Fruit fly (Drosophila melanogaster) whole organism, embryonic: ENCODE data around the gene Cpr65Au.

Experiments
- B-H2 ChIP-seq: fragments of 200-800 bp; sonication (Bioruptor generic); optimal IDR thresholded peaks from 2 replicates; lab custom pipeline; 2018; ENCODE audit warnings: missing biosample characterization, mild to moderate bottlenecking, missing genetic modification characterization
- CG10321 ChIP-seq: fragments of 200-800 bp; sonication (Bioruptor generic); IDR thresholded peaks from 2 replicates; pipeline ENCODE4 v1.3.6; 2022; ENCODE audit warnings: missing biosample characterization, missing genetic modification characterization
- CG11398 ChIP-seq: fragments of 200-800 bp; sonication (Bioruptor generic); optimal IDR thresholded peaks from 2 replicates; lab custom pipeline; 2016; ENCODE audit warnings: missing biosample characterization, missing genetic modification characterization
- CG11695 ChIP-seq: fragments of 200-800 bp; sonication (Bioruptor generic); IDR thresholded peaks from 3 replicates; pipeline ENCODE4 v1.3.6; 2022; ENCODE audit warnings: missing biosample characterization, missing genetic modification characterization
- CG13287 ChIP-seq: fragments of 200-800 bp; sonication (Bioruptor generic); IDR thresholded peaks from 2 replicates; pipeline ENCODE4 v1.3.6; 2022; ENCODE audit warnings: missing biosample characterization, missing genetic modification characterization; ENCODE audit not compliant: partially characterized antibody
- CG1529 ChIP-seq: fragments of 200-800 bp; sonication (Bioruptor generic); optimal IDR thresholded peaks from 3 replicates; lab custom pipeline; 2018; ENCODE audit warnings: missing biosample characterization, missing genetic modification characterization
- CG2120 ChIP-seq: fragments of 200-800 bp; sonication (Bioruptor generic); optimal IDR thresholded peaks from 3 replicates; lab custom pipeline; 2016; ENCODE audit warnings: missing biosample characterization, missing genetic modification characterization
- CG2199 ChIP-seq: fragments of 200-800 bp; sonication (Bioruptor generic); IDR thresholded peaks from 3 replicates; pipeline ENCODE4 v1.3.6; 2022; ENCODE audit warnings: missing biosample characterization, missing genetic modification characterization
- CG31388 ChIP-seq: fragments of 200-800 bp; sonication (Bioruptor generic); optimal IDR thresholded peaks from 2 replicates; lab custom pipeline; 2016; ENCODE audit warnings: missing biosample characterization, missing genetic modification characterization
- CG3407 ChIP-seq: fragments of 200-800 bp; sonication (Bioruptor generic); optimal IDR thresholded peaks from 2 replicates; lab custom pipeline; 2018; ENCODE audit warnings: missing biosample characterization, mild to moderate bottlenecking, missing genetic modification characterization
- CG4854 ChIP-seq: fragments of 200-800 bp; sonication (Bioruptor generic); optimal IDR thresholded peaks from 2 replicates; lab custom pipeline; 2016; ENCODE audit warnings: missing biosample characterization, missing genetic modification characterization, inconsistent platforms
- CG6254 ChIP-seq: fragments of 200-800 bp; sonication (Bioruptor generic); optimal IDR thresholded peaks from 3 replicates; lab custom pipeline; 2017; ENCODE audit warnings: mild to moderate bottlenecking, missing biosample characterization, missing genetic modification reagents, missing genetic modification characterization
- CG7271 ChIP-seq: fragments of 200-800 bp; sonication (Bioruptor generic); optimal IDR thresholded peaks from 2 replicates; lab custom pipeline; 2018; ENCODE audit warnings: missing biosample characterization, mild to moderate bottlenecking, missing genetic modification characterization, moderate library complexity
- CG7928 ChIP-seq: fragments of 200-800 bp; sonication (Bioruptor generic); optimal IDR thresholded peaks from 2 replicates; lab custom pipeline; 2017; ENCODE audit warnings: missing biosample characterization, mild to moderate bottlenecking, missing genetic modification characterization
- CG8281 ChIP-seq: fragments of 200-800 bp; sonication (Bioruptor generic); optimal IDR thresholded peaks from 2 replicates; lab custom pipeline; 2018; ENCODE audit warnings: missing biosample characterization, mild to moderate bottlenecking, missing genetic modification characterization, moderate library complexity
- Chrac-16 ChIP-seq: fragments of 200-800 bp; sonication (Bioruptor generic); optimal IDR thresholded peaks from 3 replicates; lab custom pipeline; 2016; ENCODE audit warnings: missing biosample characterization, missing genetic modification characterization
- Dek ChIP-seq: fragments of 200-800 bp; sonication (Bioruptor generic); optimal IDR thresholded peaks from 3 replicates; lab custom pipeline; 2019; ENCODE audit warnings: missing biosample characterization, mild to moderate bottlenecking, missing genetic modification characterization, moderate library complexity
- Dip3 ChIP-seq: fragments of 200-800 bp; sonication (Bioruptor generic); optimal IDR thresholded peaks from 3 replicates; lab custom pipeline; 2016; ENCODE audit warnings: missing biosample characterization, missing genetic modification characterization
- Fer1 ChIP-seq: fragments of 200-800 bp; sonication (Bioruptor generic); optimal IDR thresholded peaks from 2 replicates; lab custom pipeline; 2017; ENCODE audit warnings: missing biosample characterization, mild to moderate bottlenecking, missing genetic modification characterization
- Fer2 ChIP-seq: fragments of 200-800 bp; sonication (Bioruptor generic); optimal IDR thresholded peaks from 2 replicates; lab custom pipeline; 2018; ENCODE audit warnings: missing biosample characterization, mild to moderate bottlenecking, missing genetic modification characterization, moderate library complexity
- HLH3B ChIP-seq: fragments of 200-800 bp; sonication (Bioruptor generic); IDR thresholded peaks from 2 replicates; pipeline ENCODE4 v1.3.6; 2022; ENCODE audit warnings: missing biosample characterization, missing genetic modification characterization
- Myb ChIP-seq: fragments of 200-800 bp; sonication (Bioruptor generic); optimal IDR thresholded peaks from 2 replicates; lab custom pipeline; 2016; ENCODE audit warnings: missing biosample characterization, missing genetic modification characterization
- Ptx1 ChIP-seq: fragments of 200-800 bp; sonication (Bioruptor generic); IDR thresholded peaks from 2 replicates; pipeline ENCODE4 v1.3.6; 2022; ENCODE audit warnings: missing biosample characterization, missing genetic modification characterization
- Scr ChIP-seq: fragments of 200-800 bp; sonication (Bioruptor generic); IDR thresholded peaks from 2 replicates; pipeline ENCODE4 v1.3.6; 2022; ENCODE audit warnings: missing biosample characterization, missing genetic modification characterization; ENCODE audit not compliant: partially characterized antibody
- Ssrp ChIP-seq: fragments of 200-800 bp; sonication (Bioruptor generic); optimal IDR thresholded peaks from 2 replicates; lab custom pipeline; 2018; ENCODE audit warnings: missing biosample characterization, mild to moderate bottlenecking, missing genetic modification characterization, moderate library complexity
- Trl ChIP-seq, 3 experiments: fragments of >200 bp in 2 of 3; fragments of 200-800 bp in 1 of 3; sonication (Bioruptor generic) in 1 of 3; optimal IDR thresholded peaks; 2 replicates in 1 of 3; 3 replicates in 2 of 3; lab custom pipeline; 2016 to 2017; ENCODE audit warnings: missing biosample characterization in 1 of 3, missing genetic modification characterization in 1 of 3
- Xrp1 ChIP-seq: fragments of 200-800 bp; sonication (Bioruptor generic); IDR thresholded peaks from 2 replicates; pipeline ENCODE4 v1.3.6; 2022; ENCODE audit warnings: missing biosample characterization, missing genetic modification characterization
- YL-1 ChIP-seq: fragments of 200-800 bp; sonication (Bioruptor generic); optimal IDR thresholded peaks from 3 replicates; lab custom pipeline; 2017; ENCODE audit warnings: missing biosample characterization, mild to moderate bottlenecking, missing genetic modification characterization
- ara ChIP-seq: fragments of 200-800 bp; sonication (Bioruptor generic); IDR thresholded peaks from 2 replicates; pipeline ENCODE4 v1.3.6; 2022; ENCODE audit warnings: missing biosample characterization, missing genetic modification characterization
- ato ChIP-seq: fragments of 200-800 bp; sonication (Bioruptor generic); IDR thresholded peaks from 2 replicates; pipeline ENCODE4 v1.3.6; 2022; ENCODE audit warnings: missing biosample characterization, missing genetic modification characterization; ENCODE audit not compliant: partially characterized antibody
- az2 ChIP-seq: fragments of 200-800 bp; sonication (Bioruptor generic); optimal IDR thresholded peaks from 3 replicates; lab custom pipeline; 2016; ENCODE audit warnings: missing biosample characterization, missing genetic modification characterization
- bigmax ChIP-seq: fragments of 200-800 bp; sonication (Bioruptor generic); optimal IDR thresholded peaks from 2 replicates; lab custom pipeline; 2018; ENCODE audit warnings: missing biosample characterization, mild to moderate bottlenecking, missing genetic modification characterization
- cas ChIP-seq: fragments of 200-800 bp; sonication (Bioruptor generic); IDR thresholded peaks from 2 replicates; pipeline ENCODE4 v1.3.6; 2022; ENCODE audit warnings: missing biosample characterization, missing genetic modification characterization
- cwo ChIP-seq: fragments of 200-800 bp; sonication (Bioruptor generic); optimal IDR thresholded peaks from 3 replicates; lab custom pipeline; 2017; ENCODE audit warnings: missing biosample characterization, missing genetic modification characterization, mild to moderate bottlenecking, moderate library complexity, missing genetic modification reagents
- dm ChIP-seq: fragments of 200-800 bp; sonication (Bioruptor generic); optimal IDR thresholded peaks from 3 replicates; lab custom pipeline; 2016; ENCODE audit warnings: missing biosample characterization, missing genetic modification characterization
- dysf ChIP-seq: fragments of 200-800 bp; sonication (Bioruptor generic); IDR thresholded peaks from 3 replicates; pipeline ENCODE4 v1.3.6; 2022; ENCODE audit warnings: missing biosample characterization, missing genetic modification characterization
- esg ChIP-seq: fragments of 200-800 bp; sonication (Bioruptor generic); conservative IDR thresholded peaks from 2 replicates; pipeline ENCODE4 v1.3.6; 2022; ENCODE audit warnings: missing biosample characterization, missing genetic modification characterization
- fd64A ChIP-seq: fragments of 200-800 bp; sonication (Bioruptor generic); optimal IDR thresholded peaks from 3 replicates; lab custom pipeline; 2018; ENCODE audit warnings: missing biosample characterization, mild to moderate bottlenecking, missing genetic modification characterization
- h ChIP-seq: fragments of >200 bp; optimal IDR thresholded peaks from 2 replicates; lab custom pipeline; 2017
- jigr1 ChIP-seq: fragments of 200-800 bp; sonication (Bioruptor generic); IDR thresholded peaks from 3 replicates; pipeline ENCODE4 v1.3.6; 2022; ENCODE audit warnings: missing biosample characterization, missing genetic modification characterization
- nmo ChIP-seq: fragments of 200-800 bp; sonication (Bioruptor generic); optimal IDR thresholded peaks from 2 replicates; lab custom pipeline; 2018; ENCODE audit warnings: missing biosample characterization, mild to moderate bottlenecking, missing genetic modification characterization, moderate library complexity
- odd ChIP-seq: fragments of 200-800 bp; sonication (Bioruptor generic); optimal IDR thresholded peaks from 2 replicates; lab custom pipeline; 2017; ENCODE audit warnings: missing biosample characterization, mild to moderate bottlenecking, missing genetic modification characterization
- pan ChIP-seq, 4 experiments: fragments of >200 bp in 3 of 4; fragments of 200-800 bp in 1 of 4; sonication (Bioruptor generic) in 1 of 4; optimal IDR thresholded peaks in 3 of 4; IDR thresholded peaks in 1 of 4; 2 replicates each; pipeline versions ENCODE4 v1.3.6 to Lab custom; 2017 to 2022; ENCODE audit warnings: missing biosample characterization in 2 of 4, missing genetic modification characterization in 2 of 4, mixed read lengths in 1 of 4
- scrt ChIP-seq: fragments of 200-800 bp; sonication (Bioruptor generic); optimal IDR thresholded peaks from 2 replicates; lab custom pipeline; 2018; ENCODE audit warnings: missing biosample characterization, mild to moderate bottlenecking, missing genetic modification characterization, moderate library complexity
- slou ChIP-seq: fragments of 200-800 bp; sonication (Bioruptor generic); optimal IDR thresholded peaks from 3 replicates; lab custom pipeline; 2016; ENCODE audit warnings: missing biosample characterization, missing genetic modification characterization
- sna ChIP-seq: fragments of 200-800 bp; sonication (Bioruptor generic); IDR thresholded peaks from 2 replicates; pipeline ENCODE4 v1.3.6; 2022; ENCODE audit warnings: missing biosample characterization, missing genetic modification characterization; ENCODE audit not compliant: partially characterized antibody
- sug ChIP-seq: fragments of 200-800 bp; optimal IDR thresholded peaks from 2 replicates; lab custom pipeline; 2019; ENCODE audit warnings: missing biosample characterization, mild to moderate bottlenecking, missing genetic modification characterization, moderate library complexity
- twi ChIP-seq: fragments of 200-800 bp; optimal IDR thresholded peaks from 2 replicates; lab custom pipeline; 2019; ENCODE audit warnings: missing biosample characterization, mild to moderate bottlenecking, missing genetic modification characterization, moderate library complexity
- wdn ChIP-seq: fragments of 200-800 bp; sonication (Bioruptor generic); IDR thresholded peaks from 2 replicates; pipeline ENCODE4 v1.3.6; 2022; ENCODE audit warnings: missing biosample characterization, missing genetic modification characterization
- zf30C ChIP-seq: fragments of 200-800 bp; sonication (Bioruptor generic); optimal IDR thresholded peaks from 3 replicates; lab custom pipeline; 2018; ENCODE audit warnings: missing biosample characterization, mild to moderate bottlenecking, missing genetic modification characterization

The Cpr65Au gene

dm6 chr3L:6094697-6095096, 37.2 kb downstream of the Cpr65Au start, which contains the start of the genes CG10467 and loj (continued):
- peak; percentile 94 for TF ChIP-seq CG7271
- TF ChIP-seq CG31388 (GFP tag; lab: Kevin White, UChicago) = peak; percentile 93
- peak; percentile 75 for TF ChIP-seq CG7928 (GFP tag; lab: Kevin White, UChicago)
- TF ChIP-seq ato (GFP tag; lab: Robert Waterston, UW) = no peak; the same call in 1 of the 2 replicates
- TF ChIP-seq odd = peak; percentile 76
- TF ChIP-seq zf30C (GFP tag; lab: Kevin White, UChicago) = no peak
- TF ChIP-seq pan (optimal IDR thresholded peaks at IDR 0.05; lab: Kevin White, UChicago) = no peak
- peak in 1 of 2 experiments; percentile 96 for TF ChIP-seq pan (GFP tag; optimal IDR thresholded peaks at IDR 0.05 in 1 of 2, IDR thresholded peaks at IDR 0.05 in 1 of 2)
- TF ChIP-seq jigr1 = peak; percentile 92
- TF ChIP-seq Chrac-16 (GFP tag; lab: Kevin White, UChicago) = peak; percentile 97
- peak; percentile 93 for TF ChIP-seq Dek (tag; lab: Kevin White, UChicago)
- peak; percentile 94 for TF ChIP-seq CG2199 (GFP tag; lab: Robert Waterston, UW)
- TF ChIP-seq az2 (GFP tag; lab: Kevin White, UChicago) = peak; percentile 97
- TF ChIP-seq wdn (GFP tag; lab: Robert Waterston, UW) = peak; percentile 93
- TF ChIP-seq h (lab: Kevin White, UChicago) = no peak
- TF ChIP-seq Myb (GFP tag; lab: Kevin White, UChicago) = peak; percentile 64
- peak; percentile 89 for TF ChIP-seq CG11695
- no peak for TF ChIP-seq Trl (optimal IDR thresholded peaks at IDR 0.05; lab: Kevin White, UChicago)
- peak; percentile 76 for TF ChIP-seq Trl (GFP tag; optimal IDR thresholded peaks at IDR 0.05; lab: Kevin White, UChicago)
- no peak for TF ChIP-seq bigmax (GFP tag; lab: Kevin White, UChicago)
- TF ChIP-seq cas (GFP tag; lab: Robert Waterston, UW) = peak; percentile 94
- peak; percentile 98 for TF ChIP-seq scrt (GFP tag; lab: Kevin White, UChicago)
- peak; percentile 82 for TF ChIP-seq CG1529
- TF ChIP-seq fd64A = peak; percentile 36
- TF ChIP-seq Fer2 (tag; lab: Kevin White, UChicago) = peak; percentile 94
- TF ChIP-seq Scr (GFP tag; lab: Robert Waterston, UW) = peak; percentile 84
- TF ChIP-seq CG11398 = peak; percentile 23
- TF ChIP-seq slou (GFP tag; lab: Kevin White, UChicago) = peak; percentile 96
- peak; percentile 94 for TF ChIP-seq twi (tag; lab: Kevin White, UChicago)
- peak; percentile 66 for TF ChIP-seq dm
- TF ChIP-seq CG6254 (GFP tag; lab: Kevin White, UChicago) = peak; percentile 80
- peak; percentile 82 for TF ChIP-seq CG13287 (GFP tag; lab: Robert Waterston, UW)
- peak; percentile 84 for TF ChIP-seq CG3407 (GFP tag; lab: Kevin White, UChicago)
- TF ChIP-seq esg (GFP tag; lab: Robert Waterston, UW) = peak; percentile 98
- TF ChIP-seq CG2120 (GFP tag; lab: Kevin White, UChicago) = peak; percentile 95
- peak; percentile 97 for TF ChIP-seq Xrp1 (GFP tag; lab: Robert Waterston, UW)
- TF ChIP-seq Ssrp (tag; lab: Kevin White, UChicago) = peak; percentile 98
- TF ChIP-seq Dip3 = peak; percentile 84
- TF ChIP-seq nmo (GFP tag; lab: Kevin White, UChicago) = peak; percentile 98
- peak; percentile 83 for TF ChIP-seq cwo (GFP tag; lab: Kevin White, UChicago)
- TF ChIP-seq Fer1 (GFP tag; lab: Kevin White, UChicago) = peak; percentile 90
- peak; percentile 92 for TF ChIP-seq YL-1 (GFP tag; lab: Kevin White, UChicago)
- TF ChIP-seq ara (GFP tag; lab: Robert Waterston, UW) = peak; percentile 96
- TF ChIP-seq Ptx1 (GFP tag; lab: Robert Waterston, UW) = peak; percentile 99
- TF ChIP-seq dysf (GFP tag; lab: Robert Waterston, UW) = peak; percentile 98
- TF ChIP-seq sna (GFP tag; lab: Robert Waterston, UW) = peak; percentile 84
- TF ChIP-seq CG4854 = peak; percentile 86
- peak; percentile 97 for TF ChIP-seq HLH3B
- TF ChIP-seq B-H2 (GFP tag; lab: Kevin White, UChicago) = peak; percentile 94
- TF ChIP-seq CG8281 = peak; percentile 81
- peak; percentile 57; the same call in 1 of the 2 replicates for TF ChIP-seq CG10321
- peak; percentile 96 for TF ChIP-seq sug
